Fruit fly (Drosophila melanogaster) ovary, adult (tissue): ENCODE measurements around the gene AANATL7.

Experiments
- CG17801 ChIP-seq: fragments of 200-800 bp; optimal IDR thresholded peaks from 2 replicates; lab custom pipeline; 2019; ENCODE audit warnings: missing biosample characterization, mild to moderate bottlenecking, missing genetic modification characterization, moderate library complexity; ENCODE audit not compliant: partially characterized antibody

Gene AANATL7

DNA sequence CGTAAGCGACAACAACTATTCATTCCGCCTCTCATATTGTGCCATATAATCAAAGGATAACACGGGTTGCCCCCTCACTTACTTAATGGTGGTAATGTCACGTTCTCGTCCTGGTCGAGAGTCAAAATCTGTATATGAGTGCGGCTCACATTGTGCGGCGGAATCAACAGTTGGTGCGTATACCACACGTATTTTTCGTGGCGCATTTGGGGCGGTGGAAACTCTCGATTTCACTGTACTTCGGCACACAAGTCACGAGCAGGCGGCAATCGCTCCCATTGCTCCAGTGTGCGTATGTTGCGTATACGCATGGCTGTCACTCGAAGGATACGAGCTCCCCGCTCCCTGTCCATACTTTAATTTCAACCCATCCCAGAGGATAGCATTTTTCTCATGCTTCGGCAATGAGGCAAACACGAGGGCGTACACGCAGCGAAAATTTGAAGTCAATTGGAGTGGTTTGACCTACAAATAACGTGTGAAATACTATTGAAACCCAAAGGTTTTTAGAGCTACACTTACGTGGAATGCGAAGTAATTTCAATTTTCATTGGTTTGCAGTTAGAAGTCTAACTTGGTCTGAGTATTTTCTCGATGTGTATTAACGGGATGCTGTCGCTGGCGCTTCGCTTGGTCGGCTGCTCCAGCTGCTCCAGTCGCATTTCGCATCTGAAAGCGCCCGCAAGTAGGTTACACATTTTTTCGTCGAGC lies 1.2 kb downstream of the AANATL7 start:
- TF ChIP-seq CG17801 (GFP tag; lab: Kevin White, UChicago), result no peak

- no peak for TF ChIP-seq CG17801 (GFP tag; lab: Kevin White, UChicago)
Measured at dm6 chrX:2585055-2585715, 4.4 kb downstream of the AANATL7 start, which contains the start of gene CG13760. TSS of gene CG13760 (minus strand) at chrX:2585699.

dm6 chrX:2585716-2586082 lies 4.9 kb downstream of the AANATL7 start, which contains the start of gene wds:
TSS of gene wds (plus strand) at chrX:2585980.
- no peak for TF ChIP-seq CG17801 (GFP tag; lab: Kevin White, UChicago)

DNA sequence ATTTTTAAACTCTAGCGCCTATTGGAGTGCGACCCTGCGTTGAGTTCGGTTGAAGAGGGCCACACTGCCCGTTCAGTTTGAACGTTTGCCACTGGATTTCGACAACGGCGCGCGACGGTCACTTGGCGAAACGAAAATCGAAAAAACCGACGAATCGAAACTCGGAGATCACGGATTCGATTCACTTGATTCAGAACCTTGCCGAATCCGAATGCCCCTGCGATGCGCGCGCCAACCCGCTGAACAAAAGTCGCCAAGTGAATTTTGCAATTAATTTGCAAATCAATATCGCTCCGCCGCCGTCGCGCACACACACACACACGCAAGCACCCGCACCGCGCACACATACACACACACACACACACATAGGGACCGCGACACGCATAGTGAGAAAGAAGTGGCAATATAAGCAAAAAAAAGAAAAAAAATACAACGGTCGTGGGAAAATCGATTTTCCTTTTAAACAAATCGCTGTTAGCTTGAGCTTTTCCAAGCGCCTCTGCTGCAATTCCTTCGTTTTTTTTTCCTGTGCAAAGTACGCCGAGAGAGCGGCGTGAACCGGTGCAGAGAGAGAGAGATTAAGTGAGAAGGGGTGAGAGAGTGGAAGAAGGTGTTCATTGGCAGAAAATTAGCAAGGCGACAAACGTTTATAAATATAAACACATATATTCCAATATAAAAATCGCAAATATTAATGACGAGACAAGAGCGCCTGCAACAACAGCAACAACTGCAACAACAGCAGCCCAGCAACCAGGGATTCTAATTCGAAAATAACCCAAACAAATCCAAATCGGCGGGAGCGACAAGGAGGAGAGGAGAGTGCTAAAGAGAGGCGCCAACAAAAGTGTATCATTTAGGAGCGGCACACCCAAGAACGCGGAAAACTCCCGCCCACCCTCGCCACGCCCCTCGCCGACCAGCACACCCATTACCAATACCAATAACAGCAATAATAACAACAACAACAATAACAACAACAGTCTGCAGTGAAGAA lies 8.0 kb downstream of the AANATL7 start, which contains the start of gene egh:
Gene egh, plus strand, starts transcription at position 89 of the 997 bp plus-strand sequence.
- TF ChIP-seq CG17801 (GFP tag; lab: Kevin White, UChicago), result peak; percentile 60

DNA sequence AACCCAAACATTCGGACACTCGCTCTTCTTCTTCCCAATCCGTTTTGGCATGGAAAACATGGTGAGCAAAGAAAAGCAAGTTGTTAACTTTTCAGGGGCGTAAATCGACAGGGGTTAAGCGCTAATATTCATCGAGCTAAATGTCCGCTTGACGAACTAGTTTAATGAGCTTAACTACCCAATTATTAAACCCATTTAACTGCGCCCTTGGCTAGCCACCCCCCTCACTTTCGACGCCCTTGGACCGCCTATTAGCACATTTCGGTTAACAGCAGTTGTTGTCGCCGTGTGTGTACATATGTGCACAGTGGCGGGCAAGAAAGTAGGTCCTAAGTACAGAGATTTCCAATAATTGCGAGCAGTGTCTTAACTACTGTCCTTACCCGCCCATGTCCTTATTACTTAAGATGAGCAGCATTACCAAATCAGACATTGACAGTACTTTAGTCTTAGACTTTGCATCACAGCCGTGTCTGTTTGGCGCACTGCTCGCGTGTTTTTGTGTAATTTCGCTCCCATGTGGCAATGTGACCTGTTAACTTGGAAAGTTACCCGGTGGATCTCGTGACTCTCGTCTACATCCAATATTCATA lies 8.8 kb downstream of the AANATL7 start:
- peak; percentile 91 for TF ChIP-seq CG17801 (GFP tag; lab: Kevin White, UChicago)

DNA sequence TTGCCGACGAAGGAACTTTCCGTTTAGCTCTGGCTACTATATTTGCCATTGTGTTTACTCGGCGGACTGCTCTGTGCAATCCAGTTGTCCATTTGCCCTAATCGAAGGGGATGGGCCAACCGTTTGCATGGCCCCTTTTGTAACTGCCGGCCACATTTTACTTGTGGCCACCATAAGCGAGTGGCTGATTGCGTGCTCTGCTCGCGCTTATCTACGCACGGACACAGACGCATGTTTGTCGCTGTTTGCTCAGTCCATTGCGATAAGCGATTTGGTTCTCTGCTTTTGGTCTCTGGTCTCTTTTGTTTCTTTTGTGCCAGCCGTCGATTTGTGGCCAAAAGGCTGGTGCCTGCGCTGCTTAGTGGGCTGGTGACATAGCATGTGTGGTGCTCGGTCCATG lies 9.8 kb downstream of the AANATL7 start:
- TF ChIP-seq CG17801 (GFP tag; lab: Kevin White, UChicago), result no peak

DNA sequence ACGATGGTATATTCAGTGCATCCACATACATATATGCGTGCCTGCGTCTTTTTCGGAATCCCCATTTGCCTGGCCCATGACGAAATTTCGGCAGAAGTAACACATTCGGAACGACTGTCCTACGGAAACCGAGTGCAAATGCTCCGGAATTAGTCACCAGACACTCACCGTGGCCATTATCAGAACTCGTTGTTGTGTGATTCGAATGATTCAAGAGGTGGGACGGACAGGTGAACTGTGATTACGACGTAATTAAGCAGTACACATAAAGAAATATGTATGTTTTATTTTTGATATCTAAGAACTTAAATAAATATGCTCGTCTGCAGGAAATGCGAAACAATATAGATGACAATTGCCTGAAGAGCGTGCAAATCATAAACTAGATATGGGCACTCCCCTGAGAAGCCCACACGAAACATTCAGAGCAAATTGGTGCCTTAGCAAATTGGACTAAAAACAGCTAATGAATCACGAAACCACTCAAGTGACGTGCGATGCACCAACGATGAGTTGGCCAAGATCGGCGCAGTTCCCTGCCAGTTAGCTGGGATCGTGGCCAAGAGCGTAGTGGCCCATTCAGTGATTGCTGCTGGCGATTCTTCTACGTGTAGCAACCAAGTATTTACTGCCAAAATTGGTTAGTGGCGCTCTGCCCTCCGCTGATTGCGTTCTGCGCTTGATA lies 10.7 kb downstream of the AANATL7 start:
- no peak for TF ChIP-seq CG17801 (GFP tag; lab: Kevin White, UChicago)

DNA sequence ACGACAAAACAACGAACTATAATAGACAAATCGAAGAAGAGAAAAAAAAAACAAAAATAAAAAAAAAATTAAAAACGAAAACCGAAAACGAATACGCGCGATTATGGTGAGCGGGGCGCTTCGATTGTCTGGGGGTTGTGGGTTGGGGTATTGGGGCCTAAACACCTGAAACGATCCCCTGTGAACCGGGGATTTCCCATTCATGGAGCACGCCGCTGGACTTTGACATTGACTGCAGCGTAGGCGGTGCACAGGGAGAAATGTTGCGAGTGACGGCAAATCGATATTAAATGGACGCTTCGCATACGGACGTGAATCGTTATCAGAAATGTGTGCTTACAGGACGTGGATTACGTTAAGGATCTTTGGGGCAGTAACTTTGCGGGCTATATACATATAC lies 11.5 kb downstream of the AANATL7 start:
- no peak for TF ChIP-seq CG17801 (GFP tag; lab: Kevin White, UChicago)

dm6 chrX:2593094-2593752 lies 12.5 kb downstream of the AANATL7 start:
- no peak for TF ChIP-seq CG17801 (GFP tag; lab: Kevin White, UChicago)

DNA sequence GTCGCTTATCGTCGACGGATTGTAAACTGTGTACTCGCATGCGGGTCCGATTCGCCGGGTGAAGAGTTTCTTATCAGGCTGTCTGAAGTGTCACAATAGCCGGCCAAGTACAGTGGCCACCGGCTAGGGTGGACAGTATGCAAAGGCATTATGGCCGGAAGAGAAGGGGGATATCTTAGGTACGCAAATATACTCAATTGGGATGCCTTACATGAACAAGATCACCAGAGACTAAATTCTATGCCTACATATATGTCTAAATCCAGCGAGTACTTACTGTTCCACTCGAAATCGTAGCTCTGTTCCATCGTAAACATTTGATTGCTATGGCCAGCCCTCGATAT lies 13.0 kb downstream of the AANATL7 start:
- TF ChIP-seq CG17801 (GFP tag; lab: Kevin White, UChicago), result peak; percentile 77

- TF ChIP-seq CG17801 (GFP tag; lab: Kevin White, UChicago), result peak; percentile 32
Measured at dm6 chrX:2603851-2604505, 23.2 kb downstream of the AANATL7 start, which contains the start of the genes Klp3A and Zw10. TSS of gene Klp3A (minus strand) at chrX:2604052. TSS of gene Zw10 (plus strand) at chrX:2604197.

DNA sequence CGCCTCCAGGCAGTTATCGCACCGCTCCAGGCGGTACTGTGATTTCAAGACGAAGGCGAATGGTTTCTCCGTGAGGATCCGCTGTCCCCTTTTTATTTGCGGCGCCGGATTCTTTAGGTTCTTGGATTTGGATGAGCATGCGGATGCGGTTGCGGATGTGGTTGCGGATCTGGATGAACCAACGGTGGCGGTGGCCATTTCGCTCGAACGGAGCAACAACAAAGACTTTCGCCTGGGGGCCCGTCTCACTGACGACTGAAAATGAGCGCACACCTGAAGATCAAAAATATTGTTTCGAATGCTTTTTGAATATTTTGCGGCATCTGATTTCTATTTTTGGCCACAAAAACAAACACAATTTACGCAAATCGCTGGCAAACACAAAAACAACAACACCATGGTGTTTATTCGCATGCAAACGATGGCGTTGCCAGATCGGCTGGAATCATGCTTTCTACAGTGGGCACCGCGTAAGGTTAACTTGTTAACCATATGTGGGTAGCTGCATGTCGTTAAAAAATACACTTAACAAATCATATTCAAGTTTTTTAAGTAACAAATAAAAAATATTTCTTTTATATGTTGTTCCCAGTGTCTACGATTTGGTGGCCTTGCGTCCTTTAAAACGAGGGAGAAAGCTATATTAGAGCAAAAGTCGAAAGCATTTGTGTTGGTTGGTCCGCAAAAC lies 27.9 kb downstream of the AANATL7 start, which contains the start of gene Smyd3:
Gene Smyd3, minus strand, starts transcription at position 407 of the 688 bp plus-strand sequence.
- TF ChIP-seq CG17801 (GFP tag; lab: Kevin White, UChicago), result peak; percentile 80
